Worm (Caenorhabditis elegans) whole organism, L4/young adult: Measurements from ENCODE around the gene C54E10.10.

ENCODE experiments used
- W03F9.2 ChIP-seq: fragments of 150-350 bp; optimal IDR thresholded peaks from 2 replicates; lab custom pipeline; 2014; ENCODE audit warnings: missing biosample characterization, missing genetic modification characterization
- dao-5 ChIP-seq: sonication (generic microtip); optimal IDR thresholded peaks from 2 replicates; lab custom pipeline; 2016; ENCODE audit warnings: missing genotype, missing genetic modification characterization, moderate library complexity, missing compliant biosample characterization
- him-1 ChIP-seq: sonication (generic microtip); optimal IDR thresholded peaks from 2 replicates; lab custom pipeline; 2016; ENCODE audit warnings: missing genotype, missing genetic modification reagents, missing genetic modification characterization, missing compliant biosample characterization

- TF ChIP-seq him-1 (no peak), W03F9.2 (no peak), dao-5 (tag; lab: Kevin White, UChicago) (no peak)
Observed at ce11 chrV:18782747-18783146, 20.4 kb downstream of the C54E10.10 start.
